Fruit fly (Drosophila melanogaster): ENCODE results near the gene Catsup.
A peak's percentile ranks its signal among the peaks of the same experiment; 100 is the strongest.

The Catsup gene

DNA sequence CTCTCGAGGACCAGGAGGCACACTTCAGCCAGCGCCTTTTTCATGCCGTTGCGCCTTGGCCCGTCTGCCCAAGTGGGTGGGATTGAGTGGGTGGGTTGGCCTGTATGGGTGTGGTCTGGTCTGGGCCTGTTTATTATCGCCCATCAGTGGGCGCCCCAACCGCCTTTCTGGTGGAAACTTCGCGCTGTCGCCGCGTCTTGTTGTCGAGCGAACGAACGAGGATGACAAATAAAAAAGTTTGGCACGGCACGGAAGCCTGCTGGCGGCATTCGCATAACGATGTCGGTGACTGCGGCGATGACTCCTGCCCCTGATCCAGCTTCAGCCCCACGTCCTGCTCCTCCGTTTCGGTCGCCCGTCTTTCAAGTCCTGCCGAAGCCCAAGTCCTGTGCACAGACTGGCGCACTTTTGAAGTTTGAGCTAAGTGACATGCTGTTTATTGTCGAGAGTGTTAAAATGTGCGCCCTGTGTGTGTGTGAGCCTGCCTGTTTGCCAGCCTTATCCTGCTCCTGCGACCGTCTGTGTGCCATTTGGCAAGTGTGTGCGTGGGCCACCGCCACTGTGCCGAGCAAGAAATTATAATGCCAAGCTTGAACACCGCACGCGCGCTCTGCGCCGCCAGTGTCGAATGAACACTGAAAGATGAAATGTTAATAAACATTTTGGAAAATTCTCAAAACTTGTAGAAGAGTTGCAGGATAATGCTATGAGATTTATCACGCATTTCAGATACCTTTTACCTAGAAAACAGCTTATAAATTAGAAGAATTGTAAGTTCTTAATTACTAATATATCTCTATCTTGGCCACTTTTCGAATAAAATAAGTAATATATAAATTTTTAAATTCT, 27.4 kb upstream of the Catsup start:
- TF ChIP-seq fd96Ca (GFP tag; IDR thresholded peaks at IDR 0.05) (no peak), Pif1B (GFP tag; optimal IDR thresholded peaks at IDR 0.05) (peak; percentile 4), CG14655 (GFP tag; optimal IDR thresholded peaks at IDR 0.05) (peak; percentile 58), CG9948 (tag; optimal IDR thresholded peaks at IDR 0.05) (peak; percentile 55), CG34367 (tag; optimal IDR thresholded peaks at IDR 0.05) (peak; percentile 39), Pif1A (GFP tag; optimal IDR thresholded peaks at IDR 0.05) (peak; percentile 10), CG8301 (tag; optimal IDR thresholded peaks at IDR 0.05) (peak; percentile 35), EcR (GFP tag; optimal IDR thresholded peaks at IDR 0.05) (no peak), CG15710 (tag; optimal IDR thresholded peaks at IDR 0.05) (peak; percentile 67), CG4496 (GFP tag; IDR thresholded peaks at IDR 0.05) (peak; percentile 40; the same call in 1 of the 3 replicates), Snoo (tag; optimal IDR thresholded peaks at IDR 0.05) (peak; percentile 24), CG10348 (GFP tag; IDR thresholded peaks at IDR 0.05) (no peak), CG8159 (tag; optimal IDR thresholded peaks at IDR 0.05) (peak; percentile 76), CG17806 (tag; optimal IDR thresholded peaks at IDR 0.05) (peak; percentile 57), gl (tag; optimal IDR thresholded peaks at IDR 0.05) (no peak), rn (GFP tag; IDR thresholded peaks at IDR 0.05) (no peak), CG13204 (GFP tag; optimal IDR thresholded peaks at IDR 0.05) (no peak)

dm6 chr2L:19014881-19015366, 26.7 kb upstream of the Catsup start:
- no peak for TF ChIP-seq CG8159 (tag; optimal IDR thresholded peaks at IDR 0.05)
- TF ChIP-seq CG13204 (GFP tag; optimal IDR thresholded peaks at IDR 0.05): no peak
- no peak for TF ChIP-seq CG10348 (GFP tag; IDR thresholded peaks at IDR 0.05)
- no peak for TF ChIP-seq CG8301 (tag; optimal IDR thresholded peaks at IDR 0.05)
- no peak for TF ChIP-seq Pif1A (GFP tag; optimal IDR thresholded peaks at IDR 0.05)

- TF ChIP-seq CG9948 (tag; optimal IDR thresholded peaks at IDR 0.05) (no peak), CG13204 (GFP tag; optimal IDR thresholded peaks at IDR 0.05) (peak; percentile 50)
Observed at dm6 chr2L:19015628-19016027, 26.0 kb upstream of the Catsup start.

DNA sequence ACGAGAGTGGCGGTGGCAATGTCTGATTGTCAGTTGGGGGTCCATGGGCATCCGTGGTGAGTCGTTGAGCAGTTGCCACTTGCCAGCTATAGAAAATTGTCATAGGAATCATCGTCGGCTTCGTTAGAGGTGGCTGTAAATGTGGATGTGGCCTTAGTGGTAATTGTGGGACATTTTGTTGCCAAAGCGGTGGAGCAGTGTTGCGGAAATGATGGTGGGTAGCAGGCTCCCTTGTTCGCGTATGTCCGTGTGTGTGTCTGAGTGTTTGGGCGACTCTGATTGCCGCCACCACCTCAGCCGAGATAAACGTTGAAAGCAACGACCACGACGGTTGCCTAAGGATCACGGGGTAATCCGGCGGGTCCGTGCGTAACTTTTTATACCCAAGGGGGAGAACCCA, 24.6 kb upstream of the Catsup start:
- TF ChIP-seq rn (GFP tag; IDR thresholded peaks at IDR 0.05) (no peak), CG14655 (GFP tag; optimal IDR thresholded peaks at IDR 0.05) (no peak), CG13204 (GFP tag; optimal IDR thresholded peaks at IDR 0.05) (no peak), CG4496 (GFP tag; IDR thresholded peaks at IDR 0.05) (no peak), EcR (GFP tag; optimal IDR thresholded peaks at IDR 0.05) (no peak), Snoo (tag; optimal IDR thresholded peaks at IDR 0.05) (no peak), D1 (tag; optimal IDR thresholded peaks at IDR 0.05) (no peak), Pif1B (GFP tag; optimal IDR thresholded peaks at IDR 0.05) (no peak), fd96Ca (GFP tag; IDR thresholded peaks at IDR 0.05) (no peak), CG12605 (GFP tag; IDR thresholded peaks at IDR 0.05) (no peak)

dm6 chr2L:19018266-19018665, 23.4 kb upstream of the Catsup start:
- TF ChIP-seq CG13204 (GFP tag; optimal IDR thresholded peaks at IDR 0.05) (peak; percentile 16), CG15710 (tag; optimal IDR thresholded peaks at IDR 0.05) (no peak)

dm6 chr2L:19019160-19019592, 22.5 kb upstream of the Catsup start:
- TF ChIP-seq rn (GFP tag; IDR thresholded peaks at IDR 0.05) (no peak), CG8301 (tag; optimal IDR thresholded peaks at IDR 0.05) (no peak), CG12605 (GFP tag; IDR thresholded peaks at IDR 0.05) (no peak), CG9948 (tag; optimal IDR thresholded peaks at IDR 0.05) (no peak), CG13204 (GFP tag; optimal IDR thresholded peaks at IDR 0.05) (no peak), Snoo (tag; optimal IDR thresholded peaks at IDR 0.05) (no peak), CG8159 (tag; optimal IDR thresholded peaks at IDR 0.05) (peak; percentile 50), CG15710 (tag; optimal IDR thresholded peaks at IDR 0.05) (peak; percentile 38), CG14655 (GFP tag; optimal IDR thresholded peaks at IDR 0.05) (peak; percentile 19), D1 (tag; optimal IDR thresholded peaks at IDR 0.05) (no peak), Pif1A (GFP tag; optimal IDR thresholded peaks at IDR 0.05) (peak; percentile 3)

- TF ChIP-seq CG9948 (tag; optimal IDR thresholded peaks at IDR 0.05) (no peak), CG13204 (GFP tag; optimal IDR thresholded peaks at IDR 0.05) (peak; percentile 58), D1 (tag; optimal IDR thresholded peaks at IDR 0.05) (no peak)
Observed at dm6 chr2L:19019640-19020039, 22.0 kb upstream of the Catsup start.
